Fruit fly (Drosophila melanogaster) whole organism, prepupa: ENCODE results near the gene Rbp1-like.
A peak's percentile ranks its signal among the peaks of the same experiment; 100 is the strongest.

Source experiments
- CG10669 ChIP-seq: fragments of 200-800 bp; sonication (Bioruptor generic); optimal IDR thresholded peaks from 3 replicates; lab custom pipeline; 2018; ENCODE audit warnings: missing biosample characterization, mild to moderate bottlenecking, missing genetic modification characterization, moderate library complexity
- CG11294 ChIP-seq: fragments of 200-800 bp; sonication (Bioruptor generic); IDR thresholded peaks from 2 replicates; pipeline ENCODE4 v1.3.6; 2022; ENCODE audit warnings: missing biosample characterization, missing genetic modification characterization
- CG11902 ChIP-seq: fragments of 200-800 bp; sonication (Bioruptor generic); optimal IDR thresholded peaks from 3 replicates; lab custom pipeline; 2016; ENCODE audit warnings: missing biosample characterization, missing genetic modification characterization
- CG15336 ChIP-seq: fragments of 200-800 bp; sonication (Bioruptor generic); IDR thresholded peaks from 2 replicates; pipeline ENCODE4 v1.3.6; 2022; ENCODE audit warnings: missing biosample characterization, missing genetic modification characterization
- CG1621 ChIP-seq: fragments of 200-800 bp; sonication (Bioruptor generic); optimal IDR thresholded peaks from 3 replicates; lab custom pipeline; 2018; ENCODE audit warnings: missing biosample characterization, mild to moderate bottlenecking, missing genetic modification characterization
- CG31627 ChIP-seq: fragments of 200-800 bp; sonication (Bioruptor generic); optimal IDR thresholded peaks from 3 replicates; lab custom pipeline; 2016; ENCODE audit warnings: missing biosample characterization, missing genetic modification characterization
- CG32006 ChIP-seq: fragments of 200-800 bp; sonication (Bioruptor generic); optimal IDR thresholded peaks from 3 replicates; lab custom pipeline; 2017; ENCODE audit warnings: missing biosample characterization, mild to moderate bottlenecking, missing genetic modification characterization
- CG34406 ChIP-seq: fragments of 200-800 bp; sonication (Bioruptor generic); optimal IDR thresholded peaks from 3 replicates; lab custom pipeline; 2016; ENCODE audit warnings: missing biosample characterization, missing genetic modification characterization
- CG3919 ChIP-seq: fragments of 200-800 bp; sonication (Bioruptor generic); optimal IDR thresholded peaks from 3 replicates; lab custom pipeline; 2016; ENCODE audit warnings: missing biosample characterization, missing genetic modification characterization
- CG4318 ChIP-seq: fragments of 200-800 bp; sonication (Bioruptor generic); optimal IDR thresholded peaks from 3 replicates; lab custom pipeline; 2017; ENCODE audit warnings: missing biosample characterization, mild to moderate bottlenecking, missing genetic modification characterization
- CG6163 ChIP-seq: fragments of 200-800 bp; sonication (Bioruptor generic); IDR thresholded peaks from 3 replicates; pipeline ENCODE4 v1.3.6; 2022; ENCODE audit warnings: missing biosample characterization, missing genetic modification characterization
- CG6276 ChIP-seq: fragments of 200-800 bp; sonication (Bioruptor generic); optimal IDR thresholded peaks from 2 replicates; lab custom pipeline; 2017; ENCODE audit warnings: missing biosample characterization, mild to moderate bottlenecking, missing genetic modification characterization
- CG6792 ChIP-seq: fragments of 200-800 bp; sonication (Bioruptor generic); optimal IDR thresholded peaks from 3 replicates; lab custom pipeline; 2016; ENCODE audit warnings: missing biosample characterization, missing genetic modification characterization
- CG6808 ChIP-seq: fragments of 200-800 bp; sonication (Bioruptor generic); optimal IDR thresholded peaks from 3 replicates; lab custom pipeline; 2017; ENCODE audit warnings: missing biosample characterization, missing genetic modification characterization, mild to moderate bottlenecking, moderate library complexity, missing genetic modification reagents
- CG6854 ChIP-seq: fragments of 200-800 bp; sonication (Bioruptor generic); optimal IDR thresholded peaks from 2 replicates; lab custom pipeline; 2017; ENCODE audit warnings: missing biosample characterization, mild to moderate bottlenecking, missing genetic modification characterization
- CG8119 ChIP-seq: fragments of 200-800 bp; sonication (Bioruptor generic); IDR thresholded peaks from 3 replicates; pipeline ENCODE4 v1.3.6; 2022; ENCODE audit warnings: missing biosample characterization, missing genetic modification characterization
- CG8319 ChIP-seq: fragments of 200-800 bp; sonication (Bioruptor generic); optimal IDR thresholded peaks from 3 replicates; lab custom pipeline; 2016; ENCODE audit warnings: missing biosample characterization, missing genetic modification characterization
- Eip75B ChIP-seq: fragments of 200-800 bp; sonication (Bioruptor generic); optimal IDR thresholded peaks from 3 replicates; lab custom pipeline; 2016; ENCODE audit warnings: missing biosample characterization, missing genetic modification characterization
- Eip78C ChIP-seq: fragments of 200-800 bp; sonication (Bioruptor generic); peaks from one replicate; lab custom pipeline; 2016; ENCODE audit warnings: missing biosample characterization, missing genetic modification characterization
- Eip93F ChIP-seq: fragments of 200-800 bp; sonication (Bioruptor generic); optimal IDR thresholded peaks from 2 replicates; lab custom pipeline; 2016; ENCODE audit warnings: missing biosample characterization, mild to moderate bottlenecking, missing genetic modification characterization
- Ets21C ChIP-seq: fragments of 200-800 bp; sonication (Bioruptor generic); optimal IDR thresholded peaks from 3 replicates; lab custom pipeline; 2016; ENCODE audit warnings: missing biosample characterization, missing genetic modification characterization
- Ets96B ChIP-seq: fragments of 200-800 bp; optimal IDR thresholded peaks from 2 replicates; lab custom pipeline; 2019; ENCODE audit warnings: missing biosample characterization, mild to moderate bottlenecking, missing genetic modification characterization, moderate library complexity
- Gug ChIP-seq: fragments of 200-800 bp; sonication (Bioruptor generic); IDR thresholded peaks from 2 replicates; pipeline ENCODE4 v1.3.6; 2022; ENCODE audit warnings: missing biosample characterization, missing genetic modification characterization
- Hr39 ChIP-seq: fragments of 200-800 bp; sonication (Bioruptor generic); optimal IDR thresholded peaks from 2 replicates; lab custom pipeline; 2016; ENCODE audit warnings: missing biosample characterization, missing genetic modification characterization
- Hr4 ChIP-seq: fragments of 200-800 bp; sonication (Bioruptor generic); optimal IDR thresholded peaks from 3 replicates; lab custom pipeline; 2016; ENCODE audit warnings: missing biosample characterization, missing genetic modification characterization
- Lpt ChIP-seq: fragments of 200-800 bp; sonication (Bioruptor generic); optimal IDR thresholded peaks from 3 replicates; lab custom pipeline; 2016; ENCODE audit warnings: missing biosample characterization, missing genetic modification characterization
- Met ChIP-seq: fragments of 200-800 bp; sonication (Bioruptor generic); optimal IDR thresholded peaks from 3 replicates; lab custom pipeline; 2016; ENCODE audit warnings: missing biosample characterization, missing genetic modification characterization
- OdsH ChIP-seq: fragments of 200-800 bp; sonication (Bioruptor generic); optimal IDR thresholded peaks from 3 replicates; lab custom pipeline; 2016; ENCODE audit warnings: missing biosample characterization, missing genetic modification characterization
- Smox ChIP-seq: fragments of 200-800 bp; sonication (Bioruptor generic); optimal IDR thresholded peaks from 3 replicates; lab custom pipeline; 2016; ENCODE audit warnings: missing biosample characterization, missing genetic modification characterization
- Sox102F ChIP-seq: fragments of 200-800 bp; sonication (Bioruptor generic); optimal IDR thresholded peaks from 2 replicates; lab custom pipeline; 2016; ENCODE audit warnings: missing biosample characterization, mild to moderate bottlenecking, missing genetic modification characterization
- Sox14 ChIP-seq: fragments of 200-800 bp; sonication (Bioruptor generic); optimal IDR thresholded peaks from 3 replicates; lab custom pipeline; 2016; ENCODE audit warnings: missing biosample characterization, missing genetic modification characterization
- Sox15 ChIP-seq: fragments of 200-800 bp; sonication (Bioruptor generic); optimal IDR thresholded peaks from 3 replicates; lab custom pipeline; 2016; ENCODE audit warnings: missing biosample characterization, missing genetic modification characterization
- achi ChIP-seq: fragments of 200-800 bp; sonication (Bioruptor generic); optimal IDR thresholded peaks from 3 replicates; lab custom pipeline; 2016; ENCODE audit warnings: missing biosample characterization, missing genetic modification characterization
- acj6 ChIP-seq: fragments of 200-800 bp; sonication (Bioruptor generic); optimal IDR thresholded peaks from 3 replicates; lab custom pipeline; 2016; ENCODE audit warnings: missing biosample characterization, missing genetic modification characterization
- cyc ChIP-seq: fragments of 200-800 bp; sonication (Bioruptor generic); optimal IDR thresholded peaks from 3 replicates; lab custom pipeline; 2016; ENCODE audit warnings: missing biosample characterization, missing genetic modification characterization
- dac ChIP-seq: fragments of 200-800 bp; sonication (Bioruptor generic); optimal IDR thresholded peaks from 2 replicates; lab custom pipeline; 2017; ENCODE audit warnings: missing biosample characterization, mild to moderate bottlenecking, missing genetic modification characterization
- eg ChIP-seq: fragments of 200-800 bp; sonication (Bioruptor generic); IDR thresholded peaks from 3 replicates; pipeline ENCODE4 v1.3.6; 2022; ENCODE audit warnings: missing biosample characterization, missing genetic modification characterization
- esn ChIP-seq: fragments of 200-800 bp; sonication (Bioruptor generic); optimal IDR thresholded peaks from 2 replicates; lab custom pipeline; 2016; ENCODE audit warnings: missing biosample characterization, mild to moderate bottlenecking, missing genetic modification characterization, moderate library complexity
- fd85E ChIP-seq: fragments of 200-800 bp; sonication (Bioruptor generic); optimal IDR thresholded peaks from 3 replicates; lab custom pipeline; 2016; ENCODE audit warnings: missing biosample characterization, missing genetic modification characterization
- fkh ChIP-seq: fragments of 200-800 bp; sonication (Bioruptor generic); optimal IDR thresholded peaks from 3 replicates; lab custom pipeline; 2017; ENCODE audit warnings: missing biosample characterization, mild to moderate bottlenecking, missing genetic modification characterization, moderate library complexity
- lz ChIP-seq: fragments of 200-800 bp; sonication (Bioruptor generic); optimal IDR thresholded peaks from 3 replicates; lab custom pipeline; 2016; ENCODE audit warnings: missing biosample characterization, missing genetic modification characterization
- net ChIP-seq: fragments of 200-800 bp; sonication (Bioruptor generic); optimal IDR thresholded peaks from 3 replicates; lab custom pipeline; 2016; ENCODE audit warnings: missing biosample characterization, missing genetic modification characterization
- pdm3 ChIP-seq: fragments of 200-800 bp; sonication (Bioruptor generic); optimal IDR thresholded peaks from 3 replicates; lab custom pipeline; 2016; ENCODE audit warnings: missing biosample characterization, missing genetic modification characterization
- spab ChIP-seq: fragments of 200-800 bp; sonication (Bioruptor generic); optimal IDR thresholded peaks from 2 replicates; lab custom pipeline; 2017; ENCODE audit warnings: missing biosample characterization, mild to moderate bottlenecking, missing genetic modification characterization, missing genetic modification reagents
- ss ChIP-seq, 2 experiments: fragments of 200-800 bp; sonication (Bioruptor generic); optimal IDR thresholded peaks; 2 replicates in 1 of 2; 3 replicates in 1 of 2; lab custom pipeline; 2017 to 2018; ENCODE audit warnings: mild to moderate bottlenecking in 2 of 2, missing biosample characterization in 2 of 2, missing genetic modification characterization in 2 of 2, moderate library complexity in 1 of 2
- svp ChIP-seq: fragments of 200-800 bp; sonication (Bioruptor generic); peaks from one replicate; lab custom pipeline; 2016; ENCODE audit warnings: missing biosample characterization, missing genetic modification characterization
- topi ChIP-seq: fragments of 200-800 bp; sonication (Bioruptor generic); optimal IDR thresholded peaks from 3 replicates; lab custom pipeline; 2016; ENCODE audit warnings: missing biosample characterization, missing genetic modification characterization

Gene Rbp1-like

dm6 chrX:13410887-13411286 lies 26.2 kb upstream of the Rbp1-like start:
- TF ChIP-seq Lpt (GFP tag; lab: Kevin White, UChicago) = no peak
- TF ChIP-seq CG6808 = peak; percentile 97
- no peak for TF ChIP-seq CG11902 (GFP tag; lab: Kevin White, UChicago)
- 0 out of 3 replicates have a peak, but pooled peaks have one; percentile 7 for TF ChIP-seq CG6163 (GFP tag; lab: Robert Waterston, UW)
- TF ChIP-seq Eip78C = peak; percentile 63
- TF ChIP-seq achi (GFP tag; lab: Kevin White, UChicago) = no peak
- peak; percentile 3 for TF ChIP-seq esn (GFP tag; lab: Kevin White, UChicago)
- TF ChIP-seq net (GFP tag; lab: Kevin White, UChicago) = peak; percentile 23
- no peak for TF ChIP-seq acj6 (GFP tag; lab: Kevin White, UChicago)
- TF ChIP-seq CG6854 (GFP tag; lab: Kevin White, UChicago) = no peak
- TF ChIP-seq Gug (GFP tag; lab: Robert Waterston, UW) = no peak
- TF ChIP-seq ss (GFP tag; optimal IDR thresholded peaks at IDR 0.05; lab: Kevin White, UChicago) = peak in 1 of 2 experiments; percentile 47
- TF ChIP-seq eg (GFP tag; lab: Robert Waterston, UW) = no peak
- no peak for TF ChIP-seq Ets96B (tag; lab: Kevin White, UChicago)
- TF ChIP-seq cyc (GFP tag; lab: Kevin White, UChicago) = no peak
- no peak for TF ChIP-seq CG1621
- TF ChIP-seq Eip75B (GFP tag; lab: Kevin White, UChicago) = no peak
- TF ChIP-seq pdm3 (GFP tag; lab: Kevin White, UChicago) = no peak
- TF ChIP-seq topi (GFP tag; lab: Kevin White, UChicago) = no peak
- no peak for TF ChIP-seq lz
- TF ChIP-seq fd85E (GFP tag; lab: Kevin White, UChicago) = no peak
- no peak for TF ChIP-seq OdsH
- no peak for TF ChIP-seq Ets21C (GFP tag; lab: Kevin White, UChicago)
- TF ChIP-seq CG3919 (GFP tag; lab: Kevin White, UChicago) = no peak
- TF ChIP-seq fkh (GFP tag; lab: Kevin White, UChicago) = peak; percentile 53

- TF ChIP-seq Eip93F (peak; percentile 38), CG32006 (GFP tag; lab: Kevin White, UChicago) (no peak), svp (peak; percentile 57)
These were observed 23.0 kb upstream of the Rbp1-like start for dm6 chrX:13407673-13408072.

- TF ChIP-seq CG4318 (GFP tag; lab: Kevin White, UChicago) (no peak), CG31627 (GFP tag; lab: Kevin White, UChicago) (no peak), CG32006 (GFP tag; lab: Kevin White, UChicago) (no peak), CG10669 (GFP tag; lab: Kevin White, UChicago) (no peak), CG34406 (GFP tag; lab: Kevin White, UChicago) (no peak), Hr39 (no peak), spab (GFP tag; lab: Kevin White, UChicago) (peak; percentile 20), Sox15 (GFP tag; lab: Kevin White, UChicago) (no peak), ss (GFP tag; optimal IDR thresholded peaks at IDR 0.05; lab: Kevin White, UChicago) (peak; percentile 65 to 87), CG15336 (GFP tag; lab: Robert Waterston, UW) (peak; percentile 51; the same call in 1 of the 2 replicates), topi (GFP tag; lab: Kevin White, UChicago) (no peak), Gug (GFP tag; lab: Robert Waterston, UW) (no peak), CG6276 (GFP tag; lab: Kevin White, UChicago) (peak; percentile 68), lz (no peak), esn (GFP tag; lab: Kevin White, UChicago) (no peak), Sox14 (GFP tag; lab: Kevin White, UChicago) (no peak), CG11902 (GFP tag; lab: Kevin White, UChicago) (no peak), CG11294 (GFP tag; lab: Robert Waterston, UW) (no peak), cyc (GFP tag; lab: Kevin White, UChicago) (no peak), CG6854 (GFP tag; lab: Kevin White, UChicago) (no peak), CG6808 (peak; percentile 61), fd85E (GFP tag; lab: Kevin White, UChicago) (no peak), CG3919 (GFP tag; lab: Kevin White, UChicago) (no peak), Ets21C (GFP tag; lab: Kevin White, UChicago) (no peak), dac (no peak), Lpt (GFP tag; lab: Kevin White, UChicago) (peak; percentile 51), CG8319 (GFP tag; lab: Kevin White, UChicago) (no peak), CG8119 (peak; percentile 46; the same call in 2 of the 3 replicates), Hr4 (GFP tag; lab: Kevin White, UChicago) (peak; percentile 15), CG1621 (peak; percentile 4), OdsH (no peak), Sox102F (GFP tag; lab: Kevin White, UChicago) (no peak), Met (GFP tag; lab: Kevin White, UChicago) (no peak), CG6792 (GFP tag; lab: Kevin White, UChicago) (no peak), Smox (GFP tag; lab: Kevin White, UChicago) (no peak)
These were observed 21.6 kb upstream of the Rbp1-like start for dm6 chrX:13406293-13406692.
